Fruit fly (Drosophila melanogaster): ENCODE results near the gene crn.

The crn gene

dm6 chrX:2274704-2275199, 25.0 kb upstream of the crn start, which contains the start of gene Grp170 (continued):
- peak; percentile 91 for TF ChIP-seq pzg (GFP tag; optimal IDR thresholded peaks at IDR 0.05)
- no peak for TF ChIP-seq Oaz (GFP tag; IDR thresholded peaks at IDR 0.05)
- TF ChIP-seq ttk (GFP tag; IDR thresholded peaks at IDR 0.05): no peak
- TF ChIP-seq phol (tag; optimal IDR thresholded peaks at IDR 0.05): peak; percentile 39
- no peak for TF ChIP-seq peb (GFP tag; IDR thresholded peaks at IDR 0.05)
- peak; percentile 95 for TF ChIP-seq CG6791 (GFP tag; IDR thresholded peaks at IDR 0.05; ENCODE audit: partially characterized antibody)
- peak; percentile 76 for TF ChIP-seq zen2 (GFP tag; IDR thresholded peaks at IDR 0.05; ENCODE audit: partially characterized antibody)
- peak; percentile 67 for TF ChIP-seq nerfin-2 (GFP tag; IDR thresholded peaks at IDR 0.05; ENCODE audit: partially characterized antibody)
- no peak for TF ChIP-seq CG4424 (GFP tag; optimal IDR thresholded peaks at IDR 0.05)
- no peak for TF ChIP-seq CG11093 (GFP tag; IDR thresholded peaks at IDR 0.05)
- peak; percentile 69 for TF ChIP-seq trem (tag; optimal IDR thresholded peaks at IDR 0.05)
- no peak for TF ChIP-seq CG17802 (tag; optimal IDR thresholded peaks at IDR 0.05)
- peak; percentile 63 for TF ChIP-seq CG1603 (tag; optimal IDR thresholded peaks at IDR 0.05)
- no peak for TF ChIP-seq dmrt11E (tag; optimal IDR thresholded peaks at IDR 0.05)
- peak; percentile 27 for TF ChIP-seq CG8924 (tag; optimal IDR thresholded peaks at IDR 0.05)
- no peak for TF ChIP-seq B-H2 (GFP tag; optimal IDR thresholded peaks at IDR 0.05)
- no peak for TF ChIP-seq CG31365 (tag; optimal IDR thresholded peaks at IDR 0.05)
- TF ChIP-seq CG11456 (GFP tag; IDR thresholded peaks at IDR 0.05): no peak
- peak; percentile 34 for TF ChIP-seq sug (tag; optimal IDR thresholded peaks at IDR 0.05)
- TF ChIP-seq CG10431 (GFP tag; optimal IDR thresholded peaks at IDR 0.05): peak; percentile 8
- TF ChIP-seq al (GFP tag; IDR thresholded peaks at IDR 0.05): no peak
- TF ChIP-seq CG12071 (GFP tag; optimal IDR thresholded peaks at IDR 0.05): no peak
- no peak for TF ChIP-seq Deaf1 (tag; optimal IDR thresholded peaks at IDR 0.05)
- TF ChIP-seq Opbp (GFP tag; IDR thresholded peaks at IDR 0.05; ENCODE audit: partially characterized antibody): peak; percentile 94
- no peak for TF ChIP-seq CG32767 (GFP tag; IDR thresholded peaks at IDR 0.05)
- TF ChIP-seq CG13287 (GFP tag; IDR thresholded peaks at IDR 0.05; ENCODE audit: partially characterized antibody): peak; percentile 93
- TF ChIP-seq cas (GFP tag; IDR thresholded peaks at IDR 0.05): no peak
- peak; percentile 78 for TF ChIP-seq sna (GFP tag; IDR thresholded peaks at IDR 0.05; ENCODE audit: partially characterized antibody)
- TF ChIP-seq hkb (optimal IDR thresholded peaks at IDR 0.05): no peak
- TF ChIP-seq hkb (GFP tag; IDR thresholded peaks at IDR 0.05): no peak
- TF ChIP-seq Drgx (GFP tag; IDR thresholded peaks at IDR 0.05): no peak
- no peak for TF ChIP-seq Lim3 (GFP tag; IDR thresholded peaks at IDR 0.05)
- no peak for TF ChIP-seq CG17568 (GFP tag; optimal IDR thresholded peaks at IDR 0.05)
- no peak for TF ChIP-seq row (GFP tag; IDR thresholded peaks at IDR 0.05)
- TF ChIP-seq CG12744 (GFP tag; optimal IDR thresholded peaks at IDR 0.05): no peak
- no peak for TF ChIP-seq bcd (GFP tag; optimal IDR thresholded peaks at IDR 0.05)
- no peak for TF ChIP-seq CG31224 (GFP tag; IDR thresholded peaks at IDR 0.05)
- peak; percentile 87 for TF ChIP-seq CG16813 (GFP tag; IDR thresholded peaks at IDR 0.05; ENCODE audit: partially characterized antibody)
- no peak for TF ChIP-seq D19A (tag; optimal IDR thresholded peaks at IDR 0.05)
- peak; percentile 58 for TF ChIP-seq CG17186 (GFP tag; optimal IDR thresholded peaks at IDR 0.05)
- TF ChIP-seq Xbp1 (GFP tag; optimal IDR thresholded peaks at IDR 0.05): peak; percentile 96
- TF ChIP-seq knrl (GFP tag; IDR thresholded peaks at IDR 0.05; ENCODE audit: partially characterized antibody): peak; percentile 87
- TF ChIP-seq btn (GFP tag; optimal IDR thresholded peaks at IDR 0.05): no peak
- peak in 1 of 2 experiments; percentile 12 for TF ChIP-seq Pdp1 (GFP tag; optimal IDR thresholded peaks at IDR 0.05)
- TF ChIP-seq Bgb (GFP tag; IDR thresholded peaks at IDR 0.05; ENCODE audit: partially characterized antibody): peak; percentile 96
- TF ChIP-seq CG2129 (GFP tag; IDR thresholded peaks at IDR 0.05; ENCODE audit: partially characterized antibody): peak; percentile 69
- peak; percentile 25 for TF ChIP-seq HmgZ (tag; optimal IDR thresholded peaks at IDR 0.05)
- TF ChIP-seq CG17829 (tag; optimal IDR thresholded peaks at IDR 0.05): peak; percentile 22
- no peak for TF ChIP-seq z (GFP tag; IDR thresholded peaks at IDR 0.05)
- TF ChIP-seq otp (GFP tag; IDR thresholded peaks at IDR 0.05): no peak
